Fruit fly (Drosophila melanogaster) whole organism, adult: ENCODE measurements around the gene ecd.

Source experiments
- CG11617 ChIP-seq: fragments of 200-800 bp; sonication (Bioruptor generic); optimal IDR thresholded peaks from 2 replicates; lab custom pipeline; 2017; ENCODE audit warnings: mild to moderate bottlenecking, missing biosample characterization, missing genetic modification reagents, missing genetic modification characterization
- CG12768 ChIP-seq: fragments of 200-800 bp; sonication (Bioruptor generic); optimal IDR thresholded peaks from 2 replicates; lab custom pipeline; 2017; ENCODE audit warnings: missing biosample characterization, missing genetic modification characterization, mild to moderate bottlenecking, moderate library complexity, missing genetic modification reagents
- CG14711 ChIP-seq: fragments of 200-800 bp; sonication (Bioruptor generic); optimal IDR thresholded peaks from 2 replicates; lab custom pipeline; 2018; ENCODE audit warnings: missing biosample characterization, mild to moderate bottlenecking, missing genetic modification characterization, moderate library complexity
- CG1620 ChIP-seq: fragments of 200-800 bp; sonication (Bioruptor generic); optimal IDR thresholded peaks from 2 replicates; lab custom pipeline; 2016; ENCODE audit warnings: missing biosample characterization, missing genetic modification characterization
- CG33017 ChIP-seq: fragments of 200-800 bp; sonication (Bioruptor generic); optimal IDR thresholded peaks from 2 replicates; lab custom pipeline; 2018; ENCODE audit warnings: missing biosample characterization, mild to moderate bottlenecking, missing genetic modification characterization, moderate library complexity
- CG5204 ChIP-seq: fragments of 200-800 bp; sonication (Bioruptor generic); optimal IDR thresholded peaks from 2 replicates; lab custom pipeline; 2016; ENCODE audit warnings: missing biosample characterization, missing genetic modification characterization
- CG7045 ChIP-seq: fragments of 200-800 bp; sonication (Bioruptor generic); optimal IDR thresholded peaks from 2 replicates; lab custom pipeline; 2017; ENCODE audit warnings: missing biosample characterization, mild to moderate bottlenecking, missing genetic modification characterization
- CG7101 ChIP-seq: fragments of 200-800 bp; sonication (Bioruptor generic); optimal IDR thresholded peaks from 2 replicates; lab custom pipeline; 2018; ENCODE audit warnings: missing biosample characterization, mild to moderate bottlenecking, missing genetic modification characterization, moderate library complexity
- Clk ChIP-seq: fragments of 200-800 bp; sonication (Bioruptor generic); optimal IDR thresholded peaks from 2 replicates; lab custom pipeline; 2017; ENCODE audit warnings: missing biosample characterization, missing genetic modification characterization
- Crg-1 ChIP-seq: fragments of 200-800 bp; sonication (Bioruptor generic); optimal IDR thresholded peaks from 2 replicates; lab custom pipeline; 2016; ENCODE audit warnings: missing biosample characterization, missing genetic modification characterization
- Hr96 ChIP-seq: fragments of 200-800 bp; sonication (Bioruptor generic); optimal IDR thresholded peaks from 2 replicates; lab custom pipeline; 2016; ENCODE audit warnings: missing biosample characterization, missing genetic modification characterization
- Mnt ChIP-seq: fragments of 200-800 bp; sonication (Bioruptor generic); optimal IDR thresholded peaks from 2 replicates; lab custom pipeline; 2016; ENCODE audit warnings: missing biosample characterization, mild to moderate bottlenecking, missing genetic modification characterization
- bab1 ChIP-seq: fragments of 200-800 bp; sonication (Bioruptor generic); optimal IDR thresholded peaks from 3 replicates; lab custom pipeline; 2019; ENCODE audit warnings: missing biosample characterization, mild to moderate bottlenecking, missing genetic modification characterization, moderate library complexity
- cic ChIP-seq: fragments of 200-800 bp; sonication (Bioruptor generic); optimal IDR thresholded peaks from 2 replicates; lab custom pipeline; 2017; ENCODE audit warnings: missing biosample characterization, mild to moderate bottlenecking, missing genetic modification characterization, moderate library complexity
- cnc ChIP-seq, 2 experiments: fragments of >200 bp; optimal IDR thresholded peaks; 2 replicates each; lab custom pipeline; 2017
- kay ChIP-seq: fragments of 200-800 bp; sonication (Bioruptor generic); peaks from one replicate; lab custom pipeline; 2016; ENCODE audit warnings: missing biosample characterization, missing genetic modification characterization, borderline replicate concordance
- ovo ChIP-seq: fragments of 200-800 bp; sonication (Bioruptor generic); optimal IDR thresholded peaks from 2 replicates; lab custom pipeline; 2016; ENCODE audit warnings: missing biosample characterization, missing genetic modification characterization
- pad ChIP-seq: fragments of 200-800 bp; sonication (Bioruptor generic); optimal IDR thresholded peaks from 3 replicates; lab custom pipeline; 2017; ENCODE audit warnings: missing biosample characterization, missing genetic modification characterization, mild to moderate bottlenecking, moderate library complexity, missing genetic modification reagents
- tj ChIP-seq: fragments of 200-800 bp; sonication (Bioruptor generic); optimal IDR thresholded peaks from 3 replicates; lab custom pipeline; 2017; ENCODE audit warnings: missing biosample characterization, mild to moderate bottlenecking, missing genetic modification characterization, moderate library complexity
- toe ChIP-seq: fragments of 200-800 bp; sonication (Bioruptor generic); optimal IDR thresholded peaks from 2 replicates; lab custom pipeline; 2016; ENCODE audit warnings: missing biosample characterization, missing genetic modification characterization

Gene ecd

DNA sequence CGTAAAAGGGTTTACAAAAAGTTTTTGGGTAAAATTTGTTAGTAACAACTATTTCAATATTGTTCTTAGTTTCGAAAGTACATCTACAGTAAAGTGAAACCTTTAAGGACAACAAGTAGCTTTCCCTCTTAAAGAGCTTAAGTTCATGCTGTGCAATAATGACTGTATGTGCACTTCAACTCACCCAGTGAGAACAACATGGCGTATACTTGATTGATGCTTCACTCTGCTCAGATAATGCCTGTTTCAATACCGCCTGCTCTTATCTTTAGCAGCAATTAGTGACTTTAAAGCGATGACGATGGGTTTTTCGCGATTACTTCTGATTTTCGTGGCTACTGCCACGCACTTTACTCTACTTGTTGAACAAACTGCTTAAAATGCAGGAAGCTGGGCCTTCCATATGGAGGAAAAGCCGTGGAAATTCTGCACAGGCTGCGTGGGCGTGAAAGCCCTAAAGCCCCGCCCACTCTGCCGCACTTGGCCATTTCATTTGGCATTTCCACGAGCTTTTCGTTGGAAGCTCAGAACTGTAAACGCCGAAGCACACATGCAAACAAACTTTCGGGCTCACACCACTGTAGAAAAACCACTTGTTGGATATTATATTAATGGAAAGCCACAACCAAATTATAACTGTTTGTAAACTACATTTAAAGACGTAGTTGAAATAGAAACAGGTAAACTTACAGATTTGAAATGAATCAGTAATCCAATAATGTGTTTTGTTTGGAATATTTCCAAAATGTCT is 9.1 kb downstream of the ecd start:
- TF ChIP-seq cnc (optimal IDR thresholded peaks at IDR 0.05; lab: Kevin White, UChicago) = peak in 1 of 2 experiments; percentile 47
- no peak for TF ChIP-seq Clk (GFP tag; lab: Kevin White, UChicago)
- no peak for TF ChIP-seq cic
- no peak for TF ChIP-seq CG7045 (GFP tag; lab: Kevin White, UChicago)
- TF ChIP-seq CG5204 = no peak
- no peak for TF ChIP-seq Crg-1 (GFP tag; lab: Kevin White, UChicago)

DNA sequence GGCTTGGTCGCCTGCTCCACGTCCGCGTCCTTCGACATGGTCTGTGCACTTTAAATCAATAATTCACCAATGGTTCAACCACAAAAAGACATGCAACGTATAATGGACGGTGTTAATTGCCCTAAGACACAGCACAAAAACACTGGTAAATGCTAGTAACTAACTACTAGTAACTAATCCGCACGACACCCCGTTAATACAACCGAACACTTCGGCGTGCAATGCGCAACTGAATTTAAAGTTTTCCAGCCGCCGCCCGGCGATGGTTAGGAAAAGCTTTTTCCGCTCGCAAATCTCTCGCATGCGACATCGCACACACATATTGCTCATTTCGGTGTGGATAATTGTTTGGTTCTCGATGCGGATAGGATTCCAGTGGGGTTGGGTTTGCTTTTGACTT is 9.9 kb downstream of the ecd start:
- TF ChIP-seq ovo (no peak), CG12768 (peak; percentile 25), pad (GFP tag; lab: Kevin White, UChicago) (no peak), CG1620 (no peak), bab1 (peak; percentile 15), Clk (GFP tag; lab: Kevin White, UChicago) (no peak), cic (peak; percentile 12), CG7101 (no peak), kay (GFP tag; lab: Kevin White, UChicago) (no peak), toe (GFP tag; lab: Kevin White, UChicago) (no peak), CG11617 (GFP tag; lab: Kevin White, UChicago) (no peak), cnc (optimal IDR thresholded peaks at IDR 0.05; lab: Kevin White, UChicago) (no peak), CG7045 (GFP tag; lab: Kevin White, UChicago) (no peak), tj (no peak), Hr96 (GFP tag; lab: Kevin White, UChicago) (no peak), Crg-1 (GFP tag; lab: Kevin White, UChicago) (no peak), CG5204 (no peak), CG33017 (peak; percentile 37), CG14711 (tag; lab: Kevin White, UChicago) (no peak), Mnt (GFP tag; lab: Kevin White, UChicago) (no peak)

DNA sequence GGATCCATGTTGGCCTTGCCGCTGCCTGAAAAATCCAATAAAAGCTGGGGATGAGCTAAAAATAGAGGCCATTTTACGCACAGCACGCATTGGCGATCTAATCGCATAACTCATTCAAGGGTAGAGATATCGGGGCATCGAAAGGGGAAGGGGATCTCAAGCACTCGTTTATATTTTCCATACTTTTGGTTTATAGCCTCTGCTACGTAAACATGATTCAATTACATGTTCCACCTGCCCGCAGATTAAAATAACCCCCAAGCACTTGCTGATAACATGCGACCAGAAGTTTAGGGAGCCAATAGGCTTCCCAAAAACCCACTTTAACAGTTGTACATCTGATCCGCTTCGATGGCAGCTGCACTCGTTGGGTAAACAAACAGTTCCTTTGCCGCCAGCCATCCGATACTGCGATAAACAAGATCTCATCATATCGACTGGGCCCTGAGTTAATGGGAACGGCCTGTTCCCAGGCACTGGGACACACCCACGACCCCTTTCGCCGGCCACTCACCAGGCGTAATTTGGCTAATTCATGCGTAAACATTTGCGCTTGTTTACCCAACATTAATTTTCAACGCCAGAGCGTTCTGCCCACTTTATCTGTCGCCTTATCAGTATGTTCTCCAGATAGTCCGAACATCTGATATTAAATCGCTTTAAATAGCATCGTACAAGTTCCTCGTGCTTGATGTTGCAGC is 11.5 kb downstream of the ecd start:
- no peak for TF ChIP-seq CG7045 (GFP tag; lab: Kevin White, UChicago)
- TF ChIP-seq CG11617 (GFP tag; lab: Kevin White, UChicago) = no peak
- no peak for TF ChIP-seq CG33017
- no peak for TF ChIP-seq pad (GFP tag; lab: Kevin White, UChicago)
- no peak for TF ChIP-seq cnc (optimal IDR thresholded peaks at IDR 0.05; lab: Kevin White, UChicago)
- TF ChIP-seq CG12768 = no peak
- TF ChIP-seq CG7101 = no peak

DNA sequence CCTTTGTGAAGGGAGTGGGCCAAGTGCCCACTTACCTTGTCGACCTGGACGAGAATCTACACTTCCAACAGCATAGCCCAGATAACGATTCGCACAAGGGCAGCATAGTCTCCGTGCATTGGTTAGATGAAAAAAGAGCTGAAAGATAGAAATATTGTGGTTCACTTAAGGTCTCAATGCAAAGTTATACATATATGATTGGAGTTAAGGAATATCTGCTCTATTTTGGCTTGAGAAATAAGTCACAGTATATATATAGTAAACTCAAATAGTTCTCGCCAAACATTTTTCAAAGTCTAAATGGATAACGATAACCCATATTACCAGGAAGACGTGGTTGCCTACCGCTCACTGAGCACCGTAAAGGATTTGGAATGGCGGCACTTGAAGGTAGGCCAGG is 17.3 kb downstream of the ecd start, which contains the start of gene CG32305:
Gene CG32305, plus strand, starts transcription at position 301 of the 400 bp plus-strand sequence.
- TF ChIP-seq ovo (no peak), CG14711 (tag; lab: Kevin White, UChicago) (no peak)

DNA sequence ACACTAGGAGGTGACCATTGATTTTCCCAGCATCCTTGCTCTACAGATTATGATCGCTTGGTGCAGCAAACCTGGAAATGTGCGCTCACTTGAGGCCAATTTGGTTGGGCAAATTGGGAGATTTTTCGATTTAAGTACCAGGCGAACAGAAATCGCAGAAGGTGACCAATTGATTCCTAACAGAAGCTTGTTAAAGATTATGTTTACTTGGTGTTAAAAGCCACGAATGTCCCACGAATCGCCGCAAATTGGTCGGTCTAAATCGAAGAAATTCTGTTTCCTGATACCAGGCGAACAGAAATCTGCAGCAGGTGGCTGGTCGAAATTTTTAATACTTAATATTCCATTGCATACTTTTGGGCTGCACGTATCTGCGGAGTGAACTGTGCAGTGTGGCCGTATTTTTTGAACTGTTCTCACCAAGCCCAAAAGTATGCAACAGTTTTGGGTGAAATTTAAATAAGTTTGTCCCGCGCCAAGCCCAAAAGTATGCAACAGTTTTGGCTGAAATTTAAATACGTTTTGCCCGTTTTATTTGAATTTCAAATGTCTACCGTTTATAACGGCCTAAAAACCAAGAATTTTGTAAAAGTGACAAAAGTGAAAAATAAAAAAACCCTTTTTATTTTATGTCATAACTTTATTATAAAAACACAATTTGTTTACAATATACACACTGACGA is 21.7 kb downstream of the ecd start, which contains the start of gene CG32301:
Gene CG32301, plus strand, starts transcription at position 633 of the 683 bp plus-strand sequence.
- TF ChIP-seq Crg-1 (GFP tag; lab: Kevin White, UChicago) (no peak), CG14711 (tag; lab: Kevin White, UChicago) (no peak), Clk (GFP tag; lab: Kevin White, UChicago) (no peak), bab1 (peak; percentile 71)

dm6 chr3L:2237543-2238233 is 28.0 kb downstream of the ecd start, which contains the start of gene ACXD:
TSS of gene ACXD (plus strand) at chr3L:2237608.
- TF ChIP-seq Crg-1 (GFP tag; lab: Kevin White, UChicago) (no peak), CG5204 (no peak), cic (peak; percentile 33)

DNA sequence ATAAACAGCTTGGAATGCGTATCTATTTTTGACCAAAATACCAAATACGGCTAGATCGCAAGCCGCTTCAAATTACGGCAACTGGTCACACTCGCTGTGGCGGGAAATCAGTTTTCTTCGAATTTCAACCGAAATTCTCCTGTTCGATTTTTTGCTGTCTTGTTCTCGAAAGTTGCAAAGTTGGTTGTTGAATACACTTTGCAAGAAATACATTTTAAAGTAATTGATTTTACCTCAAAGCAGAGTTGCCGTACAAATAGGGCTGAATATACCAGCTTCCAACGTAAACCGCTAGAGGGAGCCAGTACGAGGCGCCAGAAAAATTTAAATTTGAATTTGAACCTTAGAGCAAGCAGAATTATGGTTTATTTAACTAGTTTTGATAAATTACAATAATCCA is 28.6 kb downstream of the ecd start, which contains the start of gene CG9018:
Gene CG9018, minus strand, starts transcription at position 43 of the 400 bp plus-strand sequence.
- TF ChIP-seq kay (GFP tag; lab: Kevin White, UChicago) = no peak
- no peak for TF ChIP-seq CG5204
- peak; percentile 35 for TF ChIP-seq bab1
- TF ChIP-seq CG11617 (GFP tag; lab: Kevin White, UChicago) = no peak
- TF ChIP-seq Clk (GFP tag; lab: Kevin White, UChicago) = no peak
- no peak for TF ChIP-seq CG14711 (tag; lab: Kevin White, UChicago)
- TF ChIP-seq Crg-1 (GFP tag; lab: Kevin White, UChicago) = no peak
